Worm (Caenorhabditis elegans) whole organism, L1 larva: ENCODE results near the gene srv-13.

Source experiments
- C16A3.4 ChIP-seq: fragments of 150-350 bp; optimal IDR thresholded peaks from 2 replicates; lab custom pipeline; 2014; ENCODE audit warnings: missing biosample characterization, missing genetic modification characterization
- Y116A8C.19 ChIP-seq: sonication (generic microtip); optimal IDR thresholded peaks from 2 replicates; lab custom pipeline; 2016; ENCODE audit warnings: missing compliant biosample characterization, missing genetic modification characterization, borderline replicate concordance
- blmp-1 ChIP-seq: fragments of 150-350 bp; optimal IDR thresholded peaks from 2 replicates; lab custom pipeline; 2014; ENCODE audit warnings: missing biosample characterization, missing genetic modification characterization
- ceh-88 ChIP-seq: fragments of 200-800 bp; sonication (Bioruptor generic); IDR thresholded peaks from 2 replicates; pipeline ENCODE4 v1.3.6; 2022; ENCODE audit warnings: missing genetic modification characterization, missing compliant biosample characterization
- ces-1 ChIP-seq: fragments of 150-350 bp; optimal IDR thresholded peaks from 2 replicates; lab custom pipeline; 2014; ENCODE audit warnings: missing biosample characterization, missing genetic modification reagents, missing genetic modification characterization
- efl-1 ChIP-seq, 4 experiments: fragments of 150-350 bp; optimal IDR thresholded peaks in 3 of 4; peaks in 1 of 4; 1 replicate in 1 of 4; 2 replicates in 3 of 4; lab custom pipeline; 2014; ENCODE audit warnings: missing biosample characterization in 2 of 4, missing genetic modification characterization in 2 of 4, missing genetic modification reagents in 2 of 4
- elt-2 ChIP-seq: sonication (generic microtip); optimal IDR thresholded peaks from 2 replicates; lab custom pipeline; 2016; ENCODE audit warnings: missing genetic modification characterization, mild to moderate bottlenecking, inconsistent platforms, missing compliant biosample characterization, missing genetic modification reagents
- elt-3 ChIP-seq, 6 experiments: fragments of 150-350 bp in 1 of 6; sonication (generic microtip); optimal IDR thresholded peaks; 2 replicates each; lab custom pipeline; 2017 to 2018; ENCODE audit warnings: missing biosample characterization in 6 of 6, missing genetic modification characterization in 6 of 6, inconsistent platforms in 1 of 6
- ets-5 ChIP-seq: fragments of 200-800 bp; sonication (Bioruptor generic); IDR thresholded peaks from 2 replicates; pipeline ENCODE4 v1.3.6; 2022; ENCODE audit warnings: missing genetic modification characterization, missing compliant biosample characterization
- fkh-10 ChIP-seq: sonication (generic microtip); optimal IDR thresholded peaks from 2 replicates; lab custom pipeline; 2017; ENCODE audit warnings: missing biosample characterization, missing genetic modification reagents, missing genetic modification characterization
- fkh-4 ChIP-seq: sonication (generic microtip); optimal IDR thresholded peaks from 2 replicates; lab custom pipeline; 2016; ENCODE audit warnings: missing compliant biosample characterization, missing genetic modification characterization, borderline replicate concordance
- fos-1 ChIP-seq: fragments of 150-350 bp; optimal IDR thresholded peaks from 2 replicates; lab custom pipeline; 2014; ENCODE audit warnings: missing biosample characterization, missing genetic modification characterization
- grh-1 ChIP-seq: fragments of 200-800 bp; sonication (Bioruptor generic); IDR thresholded peaks from 2 replicates; pipeline ENCODE4 v1.3.6; 2022; ENCODE audit warnings: missing genetic modification reagents, missing genetic modification characterization, missing compliant biosample characterization
- hlh-17 ChIP-seq: fragments of 200-800 bp; sonication (Bioruptor generic); optimal IDR thresholded peaks from 2 replicates; lab custom pipeline; 2018; ENCODE audit warnings: missing genetic modification characterization, mild to moderate bottlenecking, missing compliant biosample characterization, moderate library complexity, borderline replicate concordance
- hpl-2 ChIP-seq: fragments of 150-350 bp; optimal IDR thresholded peaks from 2 replicates; lab custom pipeline; 2014; ENCODE audit warnings: missing biosample characterization, missing genetic modification reagents, missing genetic modification characterization
- irx-1 ChIP-seq: sonication (generic microtip); optimal IDR thresholded peaks from 2 replicates; lab custom pipeline; 2016; ENCODE audit warnings: missing genetic modification characterization, missing compliant biosample characterization
- lin-13 ChIP-seq: fragments of 150-350 bp; optimal IDR thresholded peaks from 2 replicates; lab custom pipeline; 2014; ENCODE audit warnings: missing biosample characterization, missing genetic modification reagents, missing genetic modification characterization
- lin-14 ChIP-seq: fragments of 200-800 bp; sonication (Bioruptor generic); optimal IDR thresholded peaks from 2 replicates; lab custom pipeline; 2018; ENCODE audit warnings: mild to moderate bottlenecking, missing genetic modification characterization, moderate library complexity, missing compliant biosample characterization
- lin-15B ChIP-seq: fragments of 150-350 bp; sonication (generic microtip); optimal IDR thresholded peaks from 3 replicates; lab custom pipeline; 2014; ENCODE audit warnings: missing biosample characterization, missing genetic modification characterization
- lir-3 ChIP-seq: sonication (generic microtip); optimal IDR thresholded peaks from 2 replicates; lab custom pipeline; 2016; ENCODE audit warnings: mild to moderate bottlenecking, missing genetic modification characterization, moderate library complexity, missing compliant biosample characterization; ENCODE audit not compliant: poor library complexity
- mab-9 ChIP-seq: fragments of 200-800 bp; sonication (Bioruptor generic); IDR thresholded peaks from 2 replicates; pipeline ENCODE4 v1.3.6; 2022; ENCODE audit warnings: missing genetic modification reagents, missing genetic modification characterization, missing compliant biosample characterization
- mef-2 ChIP-seq: fragments of 150-350 bp; optimal IDR thresholded peaks from 2 replicates; lab custom pipeline; 2014; ENCODE audit warnings: missing biosample characterization, missing genetic modification characterization
- mep-1 ChIP-seq: fragments of 150-350 bp; optimal IDR thresholded peaks from 2 replicates; lab custom pipeline; 2014; ENCODE audit warnings: missing biosample characterization, missing genetic modification characterization
- nhr-11 ChIP-seq: fragments of 150-350 bp; optimal IDR thresholded peaks from 2 replicates; lab custom pipeline; 2014; ENCODE audit warnings: missing biosample characterization, missing genetic modification characterization
- nhr-12 ChIP-seq: sonication (generic microtip); optimal IDR thresholded peaks from 2 replicates; lab custom pipeline; 2017; ENCODE audit warnings: missing biosample characterization, missing genetic modification characterization
- nhr-19 ChIP-seq: fragments of 200-800 bp; sonication (Bioruptor generic); conservative IDR thresholded peaks from 2 replicates; pipeline ENCODE4 v1.3.6; 2022; ENCODE audit warnings: missing genetic modification characterization, missing compliant biosample characterization
- nhr-28 ChIP-seq: fragments of 150-350 bp; optimal IDR thresholded peaks from 2 replicates; lab custom pipeline; 2014; ENCODE audit warnings: missing biosample characterization, missing genetic modification characterization
- nhr-47 ChIP-seq: sonication (generic microtip); optimal IDR thresholded peaks from 2 replicates; lab custom pipeline; 2016; ENCODE audit warnings: mild to moderate bottlenecking, missing genetic modification characterization, moderate library complexity, missing compliant biosample characterization
- nhr-84 ChIP-seq: sonication (generic microtip); optimal IDR thresholded peaks from 2 replicates; lab custom pipeline; 2017; ENCODE audit warnings: missing biosample characterization, missing genetic modification characterization
- nhr-85 ChIP-seq: sonication (generic microtip); peaks from one replicate; lab custom pipeline; 2016; ENCODE audit warnings: missing genetic modification characterization, inconsistent platforms, missing compliant biosample characterization
- nhr-90 ChIP-seq: sonication (generic microtip); optimal IDR thresholded peaks from 2 replicates; lab custom pipeline; 2016; ENCODE audit warnings: mild to moderate bottlenecking, missing genetic modification characterization, missing compliant biosample characterization; ENCODE audit not compliant: poor library complexity
- pax-3 ChIP-seq: fragments of 200-800 bp; sonication (Bioruptor generic); optimal IDR thresholded peaks from 2 replicates; lab custom pipeline; 2018; ENCODE audit warnings: mild to moderate bottlenecking, missing genetic modification characterization, moderate library complexity, missing compliant biosample characterization
- pqm-1 ChIP-seq: sonication (generic microtip); optimal IDR thresholded peaks from 3 replicates; lab custom pipeline; 2017; ENCODE audit warnings: missing biosample characterization, missing genetic modification characterization
- rnt-1 ChIP-seq: sonication (generic microtip); optimal IDR thresholded peaks from 2 replicates; lab custom pipeline; 2016; ENCODE audit warnings: mild to moderate bottlenecking, missing genetic modification characterization, moderate library complexity, missing compliant biosample characterization
- skn-1 ChIP-seq: fragments of 150-350 bp; optimal IDR thresholded peaks from 2 replicates; lab custom pipeline; 2014; ENCODE audit warnings: missing biosample characterization, missing genetic modification characterization
- sptf-1 ChIP-seq: fragments of 150-350 bp; optimal IDR thresholded peaks from 2 replicates; lab custom pipeline; 2014; ENCODE audit warnings: missing biosample characterization, missing genetic modification characterization
- tbx-2 ChIP-seq: sonication (generic microtip); optimal IDR thresholded peaks from 2 replicates; lab custom pipeline; 2016; ENCODE audit warnings: missing genetic modification characterization, missing compliant biosample characterization
- vab-15 ChIP-seq: sonication (generic microtip); optimal IDR thresholded peaks from 2 replicates; lab custom pipeline; 2017; ENCODE audit warnings: missing genotype, mild to moderate bottlenecking, missing genetic modification characterization, missing compliant biosample characterization
- xbp-1 ChIP-seq: sonication (generic microtip); optimal IDR thresholded peaks from 2 replicates; lab custom pipeline; 2016; ENCODE audit warnings: missing genetic modification characterization, missing compliant biosample characterization
- ztf-4 ChIP-seq: fragments of 150-350 bp; optimal IDR thresholded peaks from 2 replicates; lab custom pipeline; 2014; ENCODE audit warnings: missing biosample characterization, missing genetic modification characterization

The srv-13 gene

DNA sequence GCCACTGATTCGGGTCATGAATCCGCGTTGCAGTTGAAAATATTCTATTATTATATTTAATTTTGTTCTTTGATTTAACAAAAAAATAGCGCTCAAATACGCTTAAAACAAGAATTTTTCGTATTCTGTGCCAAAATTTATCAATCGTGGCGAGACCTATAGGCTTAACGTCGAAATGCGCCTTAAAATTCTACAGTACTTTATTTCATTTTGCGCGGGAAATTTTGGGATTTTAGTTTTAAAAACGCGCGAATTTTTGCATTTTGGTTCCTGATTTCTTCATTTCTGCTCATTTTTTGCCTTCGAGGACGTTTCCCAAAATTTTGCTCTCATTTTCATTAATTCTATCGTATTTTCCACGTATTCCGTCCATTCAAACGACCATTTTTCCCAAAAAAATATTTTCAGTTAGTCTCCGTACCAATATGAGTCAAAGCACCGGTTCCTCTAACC, 16.2 kb downstream of the srv-13 start, which contains the start of gene puf-11:
puf-11 (plus strand) TSS at position 403 of the 453 bp plus-strand sequence.
- TF ChIP-seq nhr-11 (tag; lab: Kevin White, UChicago) (no peak), pqm-1 (tag; lab: Kevin White, UChicago) (no peak), C16A3.4 (no peak), ztf-4 (tag; lab: Kevin White, UChicago) (no peak), Y116A8C.19 (tag; lab: Kevin White, UChicago) (no peak), elt-2 (no peak), pax-3 (tag; lab: Kevin White, UChicago) (no peak), rnt-1 (tag; lab: Kevin White, UChicago) (no peak), fkh-4 (no peak), mep-1 (tag; lab: Kevin White, UChicago) (no peak), lir-3 (tag; lab: Kevin White, UChicago) (no peak), lin-15B (tag; lab: Kevin White, UChicago) (no peak), nhr-47 (tag; lab: Kevin White, UChicago) (no peak), xbp-1 (tag; lab: Kevin White, UChicago) (no peak), skn-1 (tag; lab: Kevin White, UChicago) (no peak), nhr-28 (tag; lab: Kevin White, UChicago) (no peak), nhr-12 (tag; lab: Kevin White, UChicago) (no peak), mab-9 (GFP tag; lab: Robert Waterston, UW) (no peak), fkh-10 (GFP tag; lab: Kevin White, UChicago) (no peak), mef-2 (no peak)

- no peak for TF ChIP-seq nhr-90
- peak in 2 of 6 experiments; percentile 50 to 69 for TF ChIP-seq elt-3 (tag; optimal IDR thresholded peaks at IDR 0.05; lab: Kevin White, UChicago)
- TF ChIP-seq, all 84 proteins: peak for 1
Observed at ce11 chrIV:6426089-6426715, 21.2 kb downstream of the srv-13 start, which contains the start of gene acp-6. acp-6 (minus strand) TSS chrIV:6426139.

DNA sequence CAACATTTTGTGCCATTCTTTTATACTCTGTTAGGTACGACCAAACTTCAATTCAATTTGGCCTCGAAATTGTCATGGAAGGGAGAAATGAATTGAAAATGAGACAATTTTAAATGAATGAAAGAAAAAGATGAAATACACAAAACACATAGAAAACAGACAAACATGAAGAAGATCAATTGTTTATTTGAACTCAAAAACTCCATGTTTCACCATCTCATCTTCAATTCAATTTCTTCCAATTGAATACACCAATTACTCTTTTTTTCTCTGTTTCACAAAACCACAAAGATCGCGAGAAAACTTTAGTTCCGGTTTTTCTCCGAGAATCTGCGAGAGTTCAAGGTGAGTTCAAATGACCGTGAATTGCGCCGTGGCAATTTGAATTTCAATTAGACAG, 22.3 kb downstream of the srv-13 start:
- no peak for TF ChIP-seq vab-15 (tag; lab: Kevin White, UChicago)
- no peak for TF ChIP-seq ceh-88 (GFP tag; lab: Robert Waterston, UW)
- no peak for TF ChIP-seq sptf-1 (tag; lab: Kevin White, UChicago)
- no peak for TF ChIP-seq nhr-28 (tag; lab: Kevin White, UChicago)
- no peak for TF ChIP-seq nhr-84 (tag; lab: Kevin White, UChicago)
- no peak for TF ChIP-seq fos-1 (tag; lab: Kevin White, UChicago)
- TF ChIP-seq grh-1 (GFP tag; lab: Robert Waterston, UW), result peak; percentile 42; the same call in 1 of the 2 replicates
- no peak for TF ChIP-seq mef-2
- no peak for TF ChIP-seq nhr-19 (GFP tag; lab: Robert Waterston, UW)
- no peak for TF ChIP-seq hlh-17 (GFP tag; lab: Kevin White, UChicago)
- TF ChIP-seq pqm-1 (tag; lab: Kevin White, UChicago), result no peak
- TF ChIP-seq lin-13 (GFP tag; lab: Kevin White, UChicago), result no peak
- TF ChIP-seq lin-14 (GFP tag; lab: Kevin White, UChicago), result peak; percentile 79
- TF ChIP-seq nhr-85 (tag; lab: Kevin White, UChicago), result peak; percentile 92
- TF ChIP-seq ets-5 (GFP tag; lab: Robert Waterston, UW), result no peak
- TF ChIP-seq efl-1 (optimal IDR thresholded peaks at IDR 0.05; lab: Kevin White, UChicago), result peak in 1 of 2 experiments; percentile 0
- no peak for TF ChIP-seq efl-1 (GFP tag; optimal IDR thresholded peaks at IDR 0.05 in 1 of 2; lab: Kevin White, UChicago)
- no peak for TF ChIP-seq irx-1 (tag; lab: Kevin White, UChicago)
- TF ChIP-seq blmp-1, result peak; percentile 46
- TF ChIP-seq tbx-2, result peak; percentile 22
- TF ChIP-seq ces-1 (GFP tag; lab: Kevin White, UChicago), result no peak
- no peak for TF ChIP-seq hpl-2
